Worm (Caenorhabditis elegans) whole organism, L4/young adult: Measurements from ENCODE around the gene F42C5.5.

ENCODE experiments used
- W03F9.2 ChIP-seq: fragments of 150-350 bp; optimal IDR thresholded peaks from 2 replicates; lab custom pipeline; 2014; ENCODE audit warnings: missing biosample characterization, missing genetic modification characterization
- him-1 ChIP-seq: sonication (generic microtip); optimal IDR thresholded peaks from 2 replicates; lab custom pipeline; 2016; ENCODE audit warnings: missing genotype, missing genetic modification reagents, missing genetic modification characterization, missing compliant biosample characterization

DNA sequence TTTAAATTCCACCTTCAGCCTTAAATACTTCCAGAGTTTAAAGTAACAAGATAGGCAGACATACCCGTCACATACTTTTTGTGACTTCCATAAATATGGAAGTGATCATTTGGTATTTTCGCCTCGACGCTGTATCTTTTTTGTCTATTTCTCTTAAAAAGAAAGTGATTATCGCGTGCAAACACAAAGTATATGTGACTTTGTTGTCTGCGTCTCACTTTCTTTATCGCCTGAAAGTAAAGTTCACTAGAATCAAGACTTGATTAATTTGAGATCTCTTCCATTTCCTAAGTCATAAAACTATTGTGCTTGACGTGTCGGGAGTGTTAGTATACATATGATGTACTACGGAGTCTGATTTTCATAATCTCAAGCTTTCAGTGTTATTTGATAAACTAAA lies 35.8 kb downstream of the F42C5.5 start, which contains the start of gene C06E4.6:
- no peak for TF ChIP-seq him-1 (tag; lab: Kevin White, UChicago)
- TF ChIP-seq W03F9.2 (tag; lab: Kevin White, UChicago): no peak
